Fruit fly (Drosophila melanogaster): ENCODE measurements around the gene Tie.

The Tie gene

dm6 chr3L:4541573-4542371 lies 9.8 kb upstream of the Tie start, which contains the start of gene CG11357 (continued):
- peak; percentile 74 for TF ChIP-seq Antp (GFP tag; optimal IDR thresholded peaks at IDR 0.05)
- TF ChIP-seq Pdp1 (GFP tag; optimal IDR thresholded peaks at IDR 0.05): peak; percentile 80
- TF ChIP-seq chinmo (GFP tag; IDR thresholded peaks at IDR 0.05; ENCODE audit: partially characterized antibody): peak; percentile 84
- peak; percentile 95 for TF ChIP-seq CG6254 (GFP tag; optimal IDR thresholded peaks at IDR 0.05)
- TF ChIP-seq Bdp1 (GFP tag; optimal IDR thresholded peaks at IDR 0.05): peak; percentile 69
- TF ChIP-seq disco-r (GFP tag; optimal IDR thresholded peaks at IDR 0.05): peak; percentile 21
- TF ChIP-seq kni (GFP tag; optimal IDR thresholded peaks at IDR 0.05): peak; percentile 77
- peak; percentile 71; the same call in 1 of the 2 replicates for TF ChIP-seq Dip2 (GFP tag; IDR thresholded peaks at IDR 0.05)
- peak; percentile 99 for TF ChIP-seq CG14441 (GFP tag; IDR thresholded peaks at IDR 0.05)
- TF ChIP-seq ind (GFP tag; optimal IDR thresholded peaks at IDR 0.05): peak; percentile 96
- peak; percentile 99 for TF ChIP-seq nmo (GFP tag; optimal IDR thresholded peaks at IDR 0.05)
- no peak for TF ChIP-seq pan (optimal IDR thresholded peaks at IDR 0.05)
- peak in 1 of 2 experiments; percentile 99 for TF ChIP-seq pan (GFP tag; optimal IDR thresholded peaks at IDR 0.05 in 1 of 2, IDR thresholded peaks at IDR 0.05 in 1 of 2)
- TF ChIP-seq Opbp (GFP tag; IDR thresholded peaks at IDR 0.05; ENCODE audit: partially characterized antibody): peak; percentile 91
- TF ChIP-seq cg (GFP tag; optimal IDR thresholded peaks at IDR 0.05): no peak
- peak; percentile 92 for TF ChIP-seq CG12104 (GFP tag; optimal IDR thresholded peaks at IDR 0.05)
- peak; percentile 91 for TF ChIP-seq Bteb2 (GFP tag; optimal IDR thresholded peaks at IDR 0.05)
- TF ChIP-seq CG10462 (GFP tag; optimal IDR thresholded peaks at IDR 0.05): peak; percentile 94
- peak; percentile 95 for TF ChIP-seq tio (GFP tag; optimal IDR thresholded peaks at IDR 0.05)
- TF ChIP-seq crp (GFP tag; optimal IDR thresholded peaks at IDR 0.05): peak in 1 of 2 experiments; percentile 53
- TF ChIP-seq CG32767 (GFP tag; IDR thresholded peaks at IDR 0.05): peak; percentile 99
- TF ChIP-seq CG9437 (GFP tag; optimal IDR thresholded peaks at IDR 0.05): peak; percentile 93
- peak; percentile 98 for TF ChIP-seq CrebB (tag; optimal IDR thresholded peaks at IDR 0.05)
- TF ChIP-seq Hand (GFP tag; optimal IDR thresholded peaks at IDR 0.05): peak; percentile 98
- peak; percentile 89 for TF ChIP-seq CG18011 (GFP tag; optimal IDR thresholded peaks at IDR 0.05)
- peak; percentile 90 for TF ChIP-seq CG17912 (GFP tag; optimal IDR thresholded peaks at IDR 0.05)
- TF ChIP-seq CG15073 (GFP tag; optimal IDR thresholded peaks at IDR 0.05): peak; percentile 81
- peak; percentile 74; the same call in 2 of the 3 replicates for TF ChIP-seq mld (GFP tag; IDR thresholded peaks at IDR 0.05; ENCODE audit: partially characterized antibody)
- peak; percentile 99 for TF ChIP-seq CoRest (tag; optimal IDR thresholded peaks at IDR 0.05)
- peak; percentile 83 for TF ChIP-seq zfh2 (GFP tag; optimal IDR thresholded peaks at IDR 0.05)
- peak; percentile 88 for TF ChIP-seq ac (GFP tag; optimal IDR thresholded peaks at IDR 0.05)
- peak; percentile 98 for TF ChIP-seq dmrt11E (tag; optimal IDR thresholded peaks at IDR 0.05)
- TF ChIP-seq ara (GFP tag; IDR thresholded peaks at IDR 0.05): peak; percentile 99
- TF ChIP-seq CG42726 (GFP tag; IDR thresholded peaks at IDR 0.05; ENCODE audit: partially characterized antibody): peak; percentile 73; the same call in 1 of the 2 replicates
- peak; percentile 96 for TF ChIP-seq dati (GFP tag; IDR thresholded peaks at IDR 0.05)
- TF ChIP-seq CG12391 (tag; optimal IDR thresholded peaks at IDR 0.05): peak; percentile 99
- TF ChIP-seq CG8359 (GFP tag; optimal IDR thresholded peaks at IDR 0.05; ENCODE audit: borderline replicate concordance): peak; percentile 90
- peak; percentile 87 for TF ChIP-seq CG6791 (GFP tag; IDR thresholded peaks at IDR 0.05; ENCODE audit: partially characterized antibody)
- peak; percentile 80 for TF ChIP-seq CG1647 (GFP tag; optimal IDR thresholded peaks at IDR 0.05)
- TF ChIP-seq CG15514 (GFP tag; optimal IDR thresholded peaks at IDR 0.05): peak; percentile 94
- peak; percentile 95 for TF ChIP-seq CG16779 (GFP tag; IDR thresholded peaks at IDR 0.05)
- peak; percentile 100 for TF ChIP-seq gem (tag; optimal IDR thresholded peaks at IDR 0.05)
- peak; percentile 98 for TF ChIP-seq CG10366 (GFP tag; IDR thresholded peaks at IDR 0.05)
- peak; percentile 86 for TF ChIP-seq CG4360 (GFP tag; IDR thresholded peaks at IDR 0.05)
- TF ChIP-seq usp (GFP tag; optimal IDR thresholded peaks at IDR 0.05): no peak
- TF ChIP-seq ERR (GFP tag; optimal IDR thresholded peaks at IDR 0.05): peak; percentile 35
- TF ChIP-seq E2f1 (GFP tag; IDR thresholded peaks at IDR 0.05): peak; percentile 99

Measured in whole organism, embryonic.